Worm (Caenorhabditis elegans) whole organism, early embryonic: ENCODE measurements around the gene nlp-35.

Experiments
- B0310.2 ChIP-seq: sonication (generic microtip); optimal IDR thresholded peaks from 2 replicates; lab custom pipeline; 2016; ENCODE audit warnings: mild to moderate bottlenecking, missing genetic modification characterization, missing compliant biosample characterization
- F13C5.2 ChIP-seq: sonication (generic microtip); optimal IDR thresholded peaks from 2 replicates; lab custom pipeline; 2017; ENCODE audit warnings: mild to moderate bottlenecking, missing genetic modification characterization, inconsistent platforms, missing compliant biosample characterization
- aly-1 ChIP-seq: sonication (generic microtip); optimal IDR thresholded peaks from 2 replicates; lab custom pipeline; 2016; ENCODE audit warnings: missing genetic modification characterization, missing compliant biosample characterization
- ama-1 ChIP-seq: fragments of 150-350 bp; optimal IDR thresholded peaks from 2 replicates; lab custom pipeline; 2014
- ceh-13 ChIP-seq: fragments of 200-800 bp; sonication (Bioruptor generic); optimal IDR thresholded peaks from 2 replicates; lab custom pipeline; 2018; ENCODE audit warnings: mild to moderate bottlenecking, missing genetic modification characterization, missing compliant biosample characterization
- ceh-36 ChIP-seq: sonication (generic microtip); optimal IDR thresholded peaks from 2 replicates; lab custom pipeline; 2016; ENCODE audit warnings: missing genetic modification characterization, inconsistent platforms, missing compliant biosample characterization
- ets-7 ChIP-seq: sonication (generic microtip); optimal IDR thresholded peaks from 2 replicates; lab custom pipeline; 2016; ENCODE audit warnings: missing genotype, missing genetic modification characterization, missing compliant biosample characterization
- flt-1 ChIP-seq: fragments of 200-800 bp; sonication (Bioruptor generic); IDR thresholded peaks from 2 replicates; pipeline ENCODE4 v1.3.6; 2022; ENCODE audit warnings: missing genetic modification characterization, missing compliant biosample characterization
- hmbx-1 ChIP-seq: sonication (generic microtip); optimal IDR thresholded peaks from 2 replicates; lab custom pipeline; 2016; ENCODE audit warnings: mild to moderate bottlenecking, missing genetic modification characterization, missing compliant biosample characterization
- hmg-4 ChIP-seq: fragments of 200-800 bp; sonication (Bioruptor generic); optimal IDR thresholded peaks from 2 replicates; lab custom pipeline; 2018; ENCODE audit warnings: mild to moderate bottlenecking, missing genetic modification characterization, missing compliant biosample characterization
- hnd-1 ChIP-seq: sonication (generic microtip); optimal IDR thresholded peaks from 2 replicates; lab custom pipeline; 2016; ENCODE audit warnings: missing genetic modification characterization, missing compliant biosample characterization
- pes-1 ChIP-seq: fragments of 200-800 bp; sonication (Bioruptor generic); IDR thresholded peaks from 2 replicates; pipeline ENCODE4 v1.3.6; 2022; ENCODE audit warnings: missing genetic modification reagents, missing genetic modification characterization, missing compliant biosample characterization
- scrt-1 ChIP-seq: fragments of 200-800 bp; sonication (Bioruptor generic); IDR thresholded peaks from 2 replicates; pipeline ENCODE4 v1.3.6; 2022; ENCODE audit warnings: missing genetic modification characterization, missing compliant biosample characterization
- sea-1 ChIP-seq: fragments of 200-800 bp; sonication (Bioruptor generic); conservative IDR thresholded peaks from 2 replicates; pipeline ENCODE4 v1.3.6; 2022; ENCODE audit warnings: missing genetic modification characterization, missing compliant biosample characterization
- tbx-11 ChIP-seq: fragments of 200-800 bp; sonication (Bioruptor generic); IDR thresholded peaks from 2 replicates; pipeline ENCODE4 v1.3.6; 2022; ENCODE audit warnings: missing genetic modification characterization, missing compliant biosample characterization
- tbx-37 ChIP-seq: fragments of 200-800 bp; sonication (Bioruptor generic); conservative IDR thresholded peaks from 2 replicates; pipeline ENCODE4 v1.3.6; 2022; ENCODE audit warnings: missing genetic modification reagents, missing genetic modification characterization, missing compliant biosample characterization
- tra-4 ChIP-seq: sonication (generic microtip); optimal IDR thresholded peaks from 2 replicates; lab custom pipeline; 2017; ENCODE audit warnings: missing genetic modification characterization, missing compliant biosample characterization

Gene nlp-35

ce11 chrIV:9518608-9519007 lies at the start of gene nlp-35:
Gene nlp-35 (minus strand): TSS chrIV:9518926.
- TF ChIP-seq hnd-1 (tag; lab: Kevin White, UChicago) (no peak), ama-1 (lab: Kevin White, UChicago) (no peak), ceh-13 (GFP tag; lab: Kevin White, UChicago) (no peak), sea-1 (GFP tag; lab: Robert Waterston, UW) (no peak), tbx-37 (GFP tag; lab: Robert Waterston, UW) (no peak), hmbx-1 (tag; lab: Kevin White, UChicago) (no peak), ceh-36 (tag; lab: Kevin White, UChicago) (no peak), pes-1 (GFP tag; lab: Robert Waterston, UW) (no peak), ets-7 (no peak), F13C5.2 (no peak), tra-4 (tag; lab: Kevin White, UChicago) (no peak), hmg-4 (GFP tag; lab: Kevin White, UChicago) (no peak), tbx-11 (GFP tag; lab: Robert Waterston, UW) (no peak), aly-1 (no peak), B0310.2 (tag; lab: Kevin White, UChicago) (no peak), flt-1 (no peak), scrt-1 (GFP tag; lab: Robert Waterston, UW) (no peak)

ce11 chrIV:9566505-9566904 lies 47.8 kb upstream of the nlp-35 start, which contains the start of gene lron-14:
Gene lron-14 (minus strand): TSS chrIV:9566605.
- TF ChIP-seq ceh-36 (tag; lab: Kevin White, UChicago) (no peak), hmg-4 (GFP tag; lab: Kevin White, UChicago) (no peak), hnd-1 (tag; lab: Kevin White, UChicago) (no peak), tbx-37 (GFP tag; lab: Robert Waterston, UW) (no peak), ceh-13 (GFP tag; lab: Kevin White, UChicago) (no peak), flt-1 (no peak), ets-7 (no peak), scrt-1 (GFP tag; lab: Robert Waterston, UW) (no peak), pes-1 (GFP tag; lab: Robert Waterston, UW) (no peak), tbx-11 (GFP tag; lab: Robert Waterston, UW) (no peak), B0310.2 (tag; lab: Kevin White, UChicago) (no peak), tra-4 (tag; lab: Kevin White, UChicago) (no peak), F13C5.2 (no peak), sea-1 (GFP tag; lab: Robert Waterston, UW) (no peak), ama-1 (lab: Kevin White, UChicago) (no peak), hmbx-1 (tag; lab: Kevin White, UChicago) (no peak), aly-1 (no peak)

- TF ChIP-seq hmbx-1 (tag; lab: Kevin White, UChicago) (no peak), aly-1 (peak; percentile 33), sea-1 (GFP tag; lab: Robert Waterston, UW) (no peak), ceh-36 (tag; lab: Kevin White, UChicago) (no peak), hmg-4 (GFP tag; lab: Kevin White, UChicago) (no peak), ama-1 (lab: Kevin White, UChicago) (no peak), ceh-13 (GFP tag; lab: Kevin White, UChicago) (no peak)
These were observed 45.0 kb upstream of the nlp-35 start for ce11 chrIV:9563529-9564376.

- TF ChIP-seq hnd-1 (tag; lab: Kevin White, UChicago) (no peak), tra-4 (tag; lab: Kevin White, UChicago) (no peak), hmg-4 (GFP tag; lab: Kevin White, UChicago) (no peak), flt-1 (no peak), hmbx-1 (tag; lab: Kevin White, UChicago) (no peak), ets-7 (no peak), B0310.2 (tag; lab: Kevin White, UChicago) (no peak), F13C5.2 (no peak), tbx-11 (GFP tag; lab: Robert Waterston, UW) (no peak), ama-1 (lab: Kevin White, UChicago) (no peak), pes-1 (GFP tag; lab: Robert Waterston, UW) (no peak)
These were observed 44.4 kb upstream of the nlp-35 start, which contains the start of gene col-122 for ce11 chrIV:9563079-9563478. Gene col-122 (plus strand): TSS chrIV:9563379.

ce11 chrIV:9545986-9546385 lies 27.3 kb upstream of the nlp-35 start, which contains the start of gene T05A1.5:
Gene T05A1.5 (plus strand): TSS chrIV:9546286.
- TF ChIP-seq sea-1 (GFP tag; lab: Robert Waterston, UW) (no peak), hnd-1 (tag; lab: Kevin White, UChicago) (no peak), aly-1 (no peak)

- TF ChIP-seq pes-1 (GFP tag; lab: Robert Waterston, UW) = no peak
- no peak for TF ChIP-seq ceh-36 (tag; lab: Kevin White, UChicago)
- TF ChIP-seq aly-1 = no peak
- TF ChIP-seq F13C5.2 = no peak
- TF ChIP-seq hmbx-1 (tag; lab: Kevin White, UChicago) = no peak
- no peak for TF ChIP-seq scrt-1 (GFP tag; lab: Robert Waterston, UW)
- no peak for TF ChIP-seq B0310.2 (tag; lab: Kevin White, UChicago)
- no peak for TF ChIP-seq flt-1
- no peak for TF ChIP-seq tra-4 (tag; lab: Kevin White, UChicago)
- TF ChIP-seq ets-7 = no peak
- TF ChIP-seq ama-1 (lab: Kevin White, UChicago) = no peak
- no peak for TF ChIP-seq ceh-13 (GFP tag; lab: Kevin White, UChicago)
- TF ChIP-seq tbx-11 (GFP tag; lab: Robert Waterston, UW) = no peak
- no peak for TF ChIP-seq hnd-1 (tag; lab: Kevin White, UChicago)
- no peak for TF ChIP-seq tbx-37 (GFP tag; lab: Robert Waterston, UW)
- TF ChIP-seq sea-1 (GFP tag; lab: Robert Waterston, UW) = no peak
- TF ChIP-seq hmg-4 (GFP tag; lab: Kevin White, UChicago) = no peak
These were observed 21.7 kb upstream of the nlp-35 start, which contains the start of gene fbl-1 for ce11 chrIV:9540342-9540856. Gene fbl-1 (plus strand): TSS chrIV:9540806.
